Fruit fly (Drosophila melanogaster) whole organism, embryonic: ENCODE results near the gene AhcyL1.

ENCODE experiments used
- ATbp ChIP-seq: fragments of 200-800 bp; sonication (Bioruptor generic); optimal IDR thresholded peaks from 2 replicates; lab custom pipeline; 2017; ENCODE audit warnings: missing biosample characterization, mild to moderate bottlenecking, missing genetic modification characterization, missing genetic modification reagents
- Aef1 ChIP-seq: fragments of 200-800 bp; sonication (Bioruptor generic); IDR thresholded peaks from 3 replicates; pipeline ENCODE4 v1.3.6; 2022; ENCODE audit warnings: missing biosample characterization, missing genetic modification characterization
- Antp ChIP-seq: fragments of 200-800 bp; sonication (Bioruptor generic); optimal IDR thresholded peaks from 3 replicates; lab custom pipeline; 2016; ENCODE audit warnings: missing biosample characterization, missing genetic modification characterization
- CG11504 ChIP-seq: fragments of 200-800 bp; sonication (Bioruptor generic); optimal IDR thresholded peaks from 3 replicates; lab custom pipeline; 2019; ENCODE audit warnings: missing biosample characterization, mild to moderate bottlenecking, missing genetic modification characterization, moderate library complexity
- CG12391 ChIP-seq: fragments of 200-800 bp; sonication (Bioruptor generic); optimal IDR thresholded peaks from 3 replicates; lab custom pipeline; 2018; ENCODE audit warnings: missing biosample characterization, mild to moderate bottlenecking, missing genetic modification characterization, moderate library complexity
- CG17359 ChIP-seq: fragments of 200-800 bp; sonication (Bioruptor generic); optimal IDR thresholded peaks from 3 replicates; lab custom pipeline; 2018; ENCODE audit warnings: missing biosample characterization, mild to moderate bottlenecking, missing genetic modification characterization, moderate library complexity
- CG18476 ChIP-seq: fragments of 200-800 bp; sonication (Bioruptor generic); optimal IDR thresholded peaks from 2 replicates; lab custom pipeline; 2016; ENCODE audit warnings: missing biosample characterization, mild to moderate bottlenecking, missing genetic modification characterization
- CG31224 ChIP-seq: fragments of 200-800 bp; sonication (Bioruptor generic); IDR thresholded peaks from 2 replicates; pipeline ENCODE4 v1.3.6; 2022; ENCODE audit warnings: missing biosample characterization, missing genetic modification characterization
- CG31441 ChIP-seq: fragments of 200-800 bp; sonication (Bioruptor generic); IDR thresholded peaks from 2 replicates; pipeline ENCODE4 v1.3.6; 2022; ENCODE audit warnings: missing biosample characterization, missing genetic modification characterization
- CG32532 ChIP-seq: fragments of 200-800 bp; sonication (Bioruptor generic); IDR thresholded peaks from 2 replicates; pipeline ENCODE4 v1.3.6; 2022; ENCODE audit warnings: missing biosample characterization, missing genetic modification characterization
- CG4328 ChIP-seq: fragments of 200-800 bp; sonication (Bioruptor generic); optimal IDR thresholded peaks from 3 replicates; lab custom pipeline; 2017; ENCODE audit warnings: missing biosample characterization, missing genetic modification reagents, missing genetic modification characterization
- CG4360 ChIP-seq: fragments of 200-800 bp; sonication (Bioruptor generic); IDR thresholded peaks from 2 replicates; pipeline ENCODE4 v1.3.6; 2022; ENCODE audit warnings: missing biosample characterization, missing genetic modification characterization
- CG4404 ChIP-seq: fragments of 200-800 bp; sonication (Bioruptor generic); IDR thresholded peaks from 2 replicates; pipeline ENCODE4 v1.3.6; 2022; ENCODE audit warnings: missing biosample characterization, missing genetic modification characterization
- CG4854 ChIP-seq: fragments of 200-800 bp; sonication (Bioruptor generic); optimal IDR thresholded peaks from 2 replicates; lab custom pipeline; 2016; ENCODE audit warnings: missing biosample characterization, missing genetic modification characterization, inconsistent platforms
- CG5245 ChIP-seq: fragments of 200-800 bp; sonication (Bioruptor generic); optimal IDR thresholded peaks from 3 replicates; lab custom pipeline; 2016; ENCODE audit warnings: missing biosample characterization, missing genetic modification characterization
- CG7839 ChIP-seq: fragments of 200-800 bp; sonication (Bioruptor generic); optimal IDR thresholded peaks from 3 replicates; lab custom pipeline; 2018; ENCODE audit warnings: missing biosample characterization, mild to moderate bottlenecking, missing genetic modification characterization, moderate library complexity
- CG8388 ChIP-seq: fragments of 200-800 bp; sonication (Bioruptor generic); optimal IDR thresholded peaks from 2 replicates; lab custom pipeline; 2019; ENCODE audit warnings: missing biosample characterization, mild to moderate bottlenecking, missing genetic modification characterization, moderate library complexity
- CG9727 ChIP-seq: fragments of 200-800 bp; sonication (Bioruptor generic); optimal IDR thresholded peaks from 3 replicates; lab custom pipeline; 2017; ENCODE audit warnings: missing biosample characterization, mild to moderate bottlenecking, missing genetic modification characterization
- CG9932 ChIP-seq: fragments of 200-800 bp; sonication (Bioruptor generic); IDR thresholded peaks from 2 replicates; pipeline ENCODE4 v1.3.6; 2022; ENCODE audit warnings: missing biosample characterization, missing genetic modification characterization
- Drgx ChIP-seq: fragments of 200-800 bp; sonication (Bioruptor generic); IDR thresholded peaks from 2 replicates; pipeline ENCODE4 v1.3.6; 2022; ENCODE audit warnings: missing biosample characterization, missing genetic modification characterization
- Ets65A ChIP-seq: fragments of 200-800 bp; sonication (Bioruptor generic); peaks from one replicate; lab custom pipeline; 2016; ENCODE audit warnings: missing biosample characterization, missing genetic modification characterization
- Gug ChIP-seq: fragments of 200-800 bp; sonication (Bioruptor generic); IDR thresholded peaks from 4 replicates; pipeline ENCODE4 v1.3.6; 2022; ENCODE audit warnings: missing biosample characterization, missing genetic modification characterization
- Hr3 ChIP-seq: fragments of 200-800 bp; sonication (Bioruptor generic); optimal IDR thresholded peaks from 3 replicates; lab custom pipeline; 2016; ENCODE audit warnings: missing biosample characterization, missing genetic modification characterization
- Meics ChIP-seq: fragments of 200-800 bp; sonication (Bioruptor generic); optimal IDR thresholded peaks from 2 replicates; lab custom pipeline; 2017; ENCODE audit warnings: missing biosample characterization, mild to moderate bottlenecking, missing genetic modification characterization
- NFAT ChIP-seq: fragments of 200-800 bp; sonication (Bioruptor generic); IDR thresholded peaks from 2 replicates; pipeline ENCODE4 v1.3.6; 2022; ENCODE audit warnings: missing biosample characterization, missing genetic modification characterization
- NfI ChIP-seq: fragments of 200-800 bp; sonication (Bioruptor generic); optimal IDR thresholded peaks from 3 replicates; lab custom pipeline; 2018; ENCODE audit warnings: missing biosample characterization, mild to moderate bottlenecking, missing genetic modification characterization, moderate library complexity
- Pdp1 ChIP-seq, 2 experiments: fragments of 200-800 bp; sonication (Bioruptor generic); optimal IDR thresholded peaks; 3 replicates each; lab custom pipeline; 2016; ENCODE audit warnings: missing biosample characterization in 2 of 2, missing genetic modification characterization in 2 of 2, mild to moderate bottlenecking in 1 of 2, moderate library complexity in 1 of 2
- Rfx ChIP-seq: fragments of 200-800 bp; sonication (Bioruptor generic); IDR thresholded peaks from 2 replicates; pipeline ENCODE4 v1.3.6; 2022; ENCODE audit warnings: missing biosample characterization, missing genetic modification characterization
- Rx ChIP-seq: fragments of 200-800 bp; sonication (Bioruptor generic); IDR thresholded peaks from 2 replicates; pipeline ENCODE4 v1.3.6; 2022; ENCODE audit warnings: missing biosample characterization, missing genetic modification characterization
- Sox102F ChIP-seq: fragments of 200-800 bp; sonication (Bioruptor generic); optimal IDR thresholded peaks from 2 replicates; lab custom pipeline; 2018; ENCODE audit warnings: missing biosample characterization, mild to moderate bottlenecking, missing genetic modification characterization, moderate library complexity
- Xbp1 ChIP-seq: fragments of 200-800 bp; sonication (Bioruptor generic); optimal IDR thresholded peaks from 3 replicates; lab custom pipeline; 2016; ENCODE audit warnings: missing biosample characterization, mild to moderate bottlenecking, missing genetic modification characterization
- az2 ChIP-seq: fragments of 200-800 bp; sonication (Bioruptor generic); optimal IDR thresholded peaks from 3 replicates; lab custom pipeline; 2016; ENCODE audit warnings: missing biosample characterization, missing genetic modification characterization
- emc ChIP-seq: fragments of 200-800 bp; sonication (Bioruptor generic); optimal IDR thresholded peaks from 2 replicates; lab custom pipeline; 2016; ENCODE audit warnings: missing biosample characterization, missing genetic modification characterization
- her ChIP-seq: fragments of 200-800 bp; sonication (Bioruptor generic); optimal IDR thresholded peaks from 2 replicates; lab custom pipeline; 2016; ENCODE audit warnings: missing biosample characterization, missing genetic modification characterization
- kah ChIP-seq: fragments of 200-800 bp; sonication (Bioruptor generic); optimal IDR thresholded peaks from 2 replicates; lab custom pipeline; 2018; ENCODE audit warnings: missing biosample characterization, mild to moderate bottlenecking, missing genetic modification characterization
- lab ChIP-seq: fragments of 200-800 bp; sonication (Bioruptor generic); optimal IDR thresholded peaks from 3 replicates; lab custom pipeline; 2017; ENCODE audit warnings: missing biosample characterization, missing genetic modification characterization, mild to moderate bottlenecking, moderate library complexity, missing genetic modification reagents
- lilli ChIP-seq: fragments of 200-800 bp; sonication (Bioruptor generic); optimal IDR thresholded peaks from 3 replicates; lab custom pipeline; 2016; ENCODE audit warnings: missing biosample characterization, missing genetic modification characterization
- nau ChIP-seq: fragments of 200-800 bp; sonication (Bioruptor generic); optimal IDR thresholded peaks from 3 replicates; lab custom pipeline; 2017; ENCODE audit warnings: missing biosample characterization, mild to moderate bottlenecking, missing genetic modification characterization, missing genetic modification reagents
- prd ChIP-seq, 3 experiments: fragments of >200 bp in 2 of 3; fragments of 200-800 bp in 1 of 3; sonication (Bioruptor generic) in 1 of 3; optimal IDR thresholded peaks in 2 of 3; IDR thresholded peaks in 1 of 3; 2 replicates in 2 of 3; 3 replicates in 1 of 3; pipeline versions ENCODE4 v1.3.6 to Lab custom; 2017 to 2022; ENCODE audit warnings: missing biosample characterization in 1 of 3, missing genetic modification characterization in 1 of 3
- row ChIP-seq: fragments of 200-800 bp; sonication (Bioruptor generic); IDR thresholded peaks from 3 replicates; pipeline ENCODE4 v1.3.6; 2022; ENCODE audit warnings: missing biosample characterization, missing genetic modification characterization
- sd ChIP-seq: fragments of 200-800 bp; sonication (Bioruptor generic); optimal IDR thresholded peaks from 3 replicates; lab custom pipeline; 2018; ENCODE audit warnings: missing biosample characterization, mild to moderate bottlenecking, missing genetic modification characterization, moderate library complexity
- sens ChIP-seq: fragments of 200-800 bp; sonication (Bioruptor generic); peaks from one replicate; lab custom pipeline; 2016; ENCODE audit warnings: missing biosample characterization, missing genetic modification characterization
- shn ChIP-seq: fragments of 200-800 bp; sonication (Bioruptor generic); optimal IDR thresholded peaks from 3 replicates; lab custom pipeline; 2016; ENCODE audit warnings: missing biosample characterization, missing genetic modification characterization
- slou ChIP-seq: fragments of 200-800 bp; sonication (Bioruptor generic); optimal IDR thresholded peaks from 3 replicates; lab custom pipeline; 2016; ENCODE audit warnings: missing biosample characterization, missing genetic modification characterization
- sob ChIP-seq: fragments of 200-800 bp; sonication (Bioruptor generic); IDR thresholded peaks from 2 replicates; pipeline ENCODE4 v1.3.6; 2022; ENCODE audit warnings: missing biosample characterization, missing genetic modification characterization
- sr ChIP-seq: fragments of 200-800 bp; sonication (Bioruptor generic); IDR thresholded peaks from 3 replicates; pipeline ENCODE4 v1.3.6; 2022; ENCODE audit warnings: missing biosample characterization, missing genetic modification characterization
- tgo ChIP-seq: fragments of 200-800 bp; sonication (Bioruptor generic); IDR thresholded peaks from 3 replicates; pipeline ENCODE4 v1.3.6; 2022; ENCODE audit warnings: missing biosample characterization, missing genetic modification characterization
- tin ChIP-seq: fragments of 200-800 bp; sonication (Bioruptor generic); optimal IDR thresholded peaks from 3 replicates; lab custom pipeline; 2016; ENCODE audit warnings: missing biosample characterization, missing genetic modification characterization
- zen ChIP-seq: fragments of 200-800 bp; sonication (Bioruptor generic); optimal IDR thresholded peaks from 3 replicates; lab custom pipeline; 2018; ENCODE audit warnings: missing biosample characterization, mild to moderate bottlenecking, missing genetic modification characterization, moderate library complexity

Gene AhcyL1

DNA sequence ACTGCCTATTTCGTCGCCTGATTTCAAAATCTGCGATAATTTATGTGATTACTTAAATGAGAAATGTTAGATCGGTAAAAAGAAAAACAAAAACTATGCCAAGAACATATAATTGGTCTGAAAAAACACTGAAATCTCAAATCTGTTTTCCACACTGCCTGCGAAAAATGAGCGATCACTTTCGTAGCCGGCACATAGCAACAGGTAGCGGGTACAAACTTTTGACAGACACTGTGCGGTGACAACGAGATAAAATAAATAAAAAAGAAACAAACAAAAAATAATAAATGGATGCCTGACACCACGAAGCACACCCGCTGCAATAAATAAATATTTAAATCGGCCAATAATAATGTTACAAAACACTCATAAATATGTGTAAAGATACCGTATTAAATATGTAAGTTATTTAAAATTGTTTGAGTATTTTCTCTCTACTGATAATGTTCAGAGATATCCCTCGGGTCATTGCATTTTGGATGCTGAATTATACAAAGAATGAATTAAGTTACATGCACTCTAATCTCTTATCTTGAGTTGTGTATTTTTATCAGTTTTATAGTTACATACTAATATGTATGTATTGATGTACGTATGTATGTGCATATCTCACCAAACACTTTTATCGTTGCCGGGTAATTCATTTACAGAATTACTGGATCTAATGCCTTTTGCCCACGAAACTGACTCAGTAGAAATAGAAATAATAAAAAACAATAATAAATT is 6.9 kb downstream of the AhcyL1 start (continued):
- no peak for TF ChIP-seq Meics
- peak; percentile 43 for TF ChIP-seq CG4328 (GFP tag; lab: Kevin White, UChicago)
- no peak for TF ChIP-seq sd (tag; lab: Kevin White, UChicago)
- peak; percentile 30 for TF ChIP-seq CG11504 (tag; lab: Kevin White, UChicago)
- peak; percentile 46 for TF ChIP-seq Xbp1 (GFP tag; lab: Kevin White, UChicago)
- peak; percentile 38; the same call in 1 of the 2 replicates for TF ChIP-seq NFAT
- TF ChIP-seq CG4404 (GFP tag; lab: Robert Waterston, UW), result no peak
- TF ChIP-seq Hr3 (GFP tag; lab: Kevin White, UChicago), result peak; percentile 3
- TF ChIP-seq sr (GFP tag; lab: Robert Waterston, UW), result 0 out of 3 replicates have a peak, but pooled peaks have one; percentile 5
- TF ChIP-seq Drgx (GFP tag; lab: Robert Waterston, UW), result 0 out of 2 replicates have a peak, but pooled peaks have one; percentile 22
- TF ChIP-seq her (GFP tag; lab: Kevin White, UChicago), result no peak
- no peak for TF ChIP-seq CG31224 (GFP tag; lab: Robert Waterston, UW)
- peak; percentile 8 to 16 for TF ChIP-seq Pdp1 (GFP tag; optimal IDR thresholded peaks at IDR 0.05; lab: Kevin White, UChicago)
- TF ChIP-seq CG31441 (GFP tag; lab: Robert Waterston, UW), result peak; percentile 32; the same call in 1 of the 2 replicates
- TF ChIP-seq CG7839 (tag; lab: Kevin White, UChicago), result peak; percentile 24
- TF ChIP-seq shn (GFP tag; lab: Kevin White, UChicago), result peak; percentile 13
- TF ChIP-seq zen (tag; lab: Kevin White, UChicago), result no peak
- peak; percentile 4 for TF ChIP-seq ATbp (GFP tag; lab: Kevin White, UChicago)
- TF ChIP-seq sob, result peak; percentile 46; the same call in 1 of the 2 replicates
- peak; percentile 8 for TF ChIP-seq lab (GFP tag; lab: Kevin White, UChicago)
- peak; percentile 62; the same call in 2 of the 4 replicates for TF ChIP-seq Gug
- TF ChIP-seq Rx (GFP tag; lab: Robert Waterston, UW), result no peak
- peak; percentile 43; the same call in 1 of the 2 replicates for TF ChIP-seq Rfx (GFP tag; lab: Robert Waterston, UW)
- TF ChIP-seq Antp (GFP tag; lab: Kevin White, UChicago), result peak; percentile 20
- peak; percentile 70 for TF ChIP-seq kah (GFP tag; lab: Kevin White, UChicago)
- peak; percentile 69 for TF ChIP-seq row
- TF ChIP-seq CG4854, result no peak
- no peak for TF ChIP-seq slou (GFP tag; lab: Kevin White, UChicago)
- peak; percentile 38 for TF ChIP-seq Sox102F (GFP tag; lab: Kevin White, UChicago)
- TF ChIP-seq lilli (GFP tag; lab: Kevin White, UChicago), result no peak
- TF ChIP-seq Aef1, result peak; percentile 26; the same call in 1 of the 3 replicates
- no peak for TF ChIP-seq prd (optimal IDR thresholded peaks at IDR 0.05; lab: Kevin White, UChicago)
- peak; percentile 47; the same call in 2 of the 3 replicates for TF ChIP-seq prd (GFP tag; IDR thresholded peaks at IDR 0.05; lab: Robert Waterston, UW)
- peak; percentile 28 for TF ChIP-seq NfI (GFP tag; lab: Kevin White, UChicago)
- no peak for TF ChIP-seq nau (GFP tag; lab: Kevin White, UChicago)
- peak; percentile 33; the same call in 2 of the 3 replicates for TF ChIP-seq tgo (GFP tag; lab: Robert Waterston, UW)
- TF ChIP-seq CG9932, result peak; percentile 54
- TF ChIP-seq CG9727 (GFP tag; lab: Kevin White, UChicago), result no peak
- peak; percentile 84 for TF ChIP-seq sens (GFP tag; lab: Kevin White, UChicago)
- TF ChIP-seq CG18476 (GFP tag; lab: Kevin White, UChicago), result peak; percentile 19
- TF ChIP-seq CG5245, result peak; percentile 10
- peak; percentile 22 for TF ChIP-seq az2 (GFP tag; lab: Kevin White, UChicago)
- peak; percentile 13 for TF ChIP-seq CG17359 (tag; lab: Kevin White, UChicago)
- TF ChIP-seq CG12391 (tag; lab: Kevin White, UChicago), result peak; percentile 26
- no peak for TF ChIP-seq emc (GFP tag; lab: Kevin White, UChicago)
- peak; percentile 19; the same call in 1 of the 2 replicates for TF ChIP-seq CG4360
- peak; percentile 32; the same call in 1 of the 2 replicates for TF ChIP-seq CG32532 (GFP tag; lab: Robert Waterston, UW)
- peak; percentile 25 for TF ChIP-seq tin (GFP tag; lab: Kevin White, UChicago)
- peak; percentile 99 for TF ChIP-seq CG8388 (GFP tag; lab: Kevin White, UChicago)
- peak; percentile 94 for TF ChIP-seq Ets65A
